Worm (Caenorhabditis elegans) whole organism, L4/young adult: ENCODE results near the gene kvs-4.

Experiments used
- dao-5 ChIP-seq: sonication (generic microtip); optimal IDR thresholded peaks from 2 replicates; lab custom pipeline; 2016; ENCODE audit warnings: missing genotype, missing genetic modification characterization, moderate library complexity, missing compliant biosample characterization
- him-1 ChIP-seq: sonication (generic microtip); optimal IDR thresholded peaks from 2 replicates; lab custom pipeline; 2016; ENCODE audit warnings: missing genotype, missing genetic modification reagents, missing genetic modification characterization, missing compliant biosample characterization

- TF ChIP-seq dao-5 (tag; lab: Kevin White, UChicago) = no peak
- no peak for TF ChIP-seq him-1 (tag; lab: Kevin White, UChicago)
These were observed 26.8 kb upstream of the kvs-4 start, which contains the start of gene col-93 for ce11 chrIII:10985559-10986036.
